Worm (Caenorhabditis elegans) whole organism, L3 larva: Measurements from ENCODE around the gene dhs-14.

Experiments
- ZK546.5 ChIP-seq: sonication (generic microtip); optimal IDR thresholded peaks from 2 replicates; lab custom pipeline; 2017; ENCODE audit warnings: missing biosample characterization, missing genetic modification characterization
- aly-2 ChIP-seq: fragments of 150-350 bp; optimal IDR thresholded peaks from 2 replicates; lab custom pipeline; 2014; ENCODE audit warnings: missing biosample characterization, missing genetic modification characterization
- ama-1 ChIP-seq: fragments of 150-350 bp; optimal IDR thresholded peaks from 2 replicates; lab custom pipeline; 2018
- ceh-16 ChIP-seq: sonication (generic microtip); optimal IDR thresholded peaks from 2 replicates; lab custom pipeline; 2017; ENCODE audit warnings: missing biosample characterization, missing genetic modification characterization
- ceh-28 ChIP-seq: fragments of 150-350 bp; optimal IDR thresholded peaks from 2 replicates; lab custom pipeline; 2014; ENCODE audit warnings: missing biosample characterization, missing genetic modification reagents, missing genetic modification characterization
- ceh-82 ChIP-seq: fragments of 150-350 bp; optimal IDR thresholded peaks from 2 replicates; lab custom pipeline; 2014; ENCODE audit warnings: missing biosample characterization, missing genetic modification characterization
- ceh-9 ChIP-seq: sonication (generic microtip); optimal IDR thresholded peaks from 2 replicates; lab custom pipeline; 2018; ENCODE audit warnings: missing biosample characterization, missing genetic modification characterization
- daf-12 ChIP-seq: fragments of 150-350 bp; optimal IDR thresholded peaks from 2 replicates; lab custom pipeline; 2014; ENCODE audit warnings: missing biosample characterization, missing genetic modification reagents, missing genetic modification characterization
- egl-27 ChIP-seq: sonication (generic microtip); optimal IDR thresholded peaks from 4 replicates; lab custom pipeline; 2017; ENCODE audit warnings: missing biosample characterization, missing genetic modification reagents, missing genetic modification characterization
- egl-5 ChIP-seq: fragments of 150-350 bp; optimal IDR thresholded peaks from 2 replicates; lab custom pipeline; 2017; ENCODE audit warnings: missing biosample characterization, missing genetic modification reagents, missing genetic modification characterization, inconsistent platforms
- elt-1 ChIP-seq: fragments of 150-350 bp; optimal IDR thresholded peaks from 2 replicates; lab custom pipeline; 2014; ENCODE audit warnings: missing biosample characterization, missing genetic modification characterization
- elt-2 ChIP-seq: sonication (generic microtip); optimal IDR thresholded peaks from 2 replicates; lab custom pipeline; 2016; ENCODE audit warnings: missing genetic modification reagents, mild to moderate bottlenecking, missing genetic modification characterization, missing compliant biosample characterization
- elt-3 ChIP-seq, 3 experiments: fragments of 150-350 bp in 1 of 3; sonication (generic microtip) in 2 of 3; optimal IDR thresholded peaks; 2 replicates in 2 of 3; 4 replicates in 1 of 3; lab custom pipeline; 2014 to 2017; ENCODE audit warnings: missing biosample characterization in 3 of 3, missing genetic modification characterization in 3 of 3
- eor-1 ChIP-seq, 2 experiments: fragments of 150-350 bp; optimal IDR thresholded peaks; 2 replicates each; lab custom pipeline; 2014 to 2018; ENCODE audit warnings: missing biosample characterization in 2 of 2, missing genetic modification characterization in 2 of 2
- fkh-10 ChIP-seq: sonication (generic microtip); optimal IDR thresholded peaks from 2 replicates; lab custom pipeline; 2017; ENCODE audit warnings: missing biosample characterization, missing genetic modification reagents, missing genetic modification characterization
- fkh-2 ChIP-seq: fragments of 150-350 bp; optimal IDR thresholded peaks from 2 replicates; lab custom pipeline; 2014; ENCODE audit warnings: missing biosample characterization, missing genetic modification reagents, missing genetic modification characterization
- hmg-11 ChIP-seq: sonication (generic microtip); optimal IDR thresholded peaks from 2 replicates; lab custom pipeline; 2016; ENCODE audit warnings: missing genetic modification characterization, missing compliant biosample characterization
- jun-1 ChIP-seq: fragments of 150-350 bp; optimal IDR thresholded peaks from 2 replicates; lab custom pipeline; 2014; ENCODE audit warnings: missing biosample characterization, missing genetic modification reagents, missing genetic modification characterization
- lin-15B ChIP-seq: fragments of 150-350 bp; optimal IDR thresholded peaks from 2 replicates; lab custom pipeline; 2014; ENCODE audit warnings: missing biosample characterization, missing genetic modification characterization
- lin-39 ChIP-seq: fragments of 150-350 bp; optimal IDR thresholded peaks from 2 replicates; lab custom pipeline; 2018; ENCODE audit warnings: missing biosample characterization, missing genetic modification reagents, missing genetic modification characterization
- lsy-12 ChIP-seq: sonication (generic microtip); optimal IDR thresholded peaks from 2 replicates; lab custom pipeline; 2016; ENCODE audit warnings: mild to moderate bottlenecking, missing genetic modification characterization, missing compliant biosample characterization
- mdl-1 ChIP-seq: fragments of 150-350 bp; optimal IDR thresholded peaks from 2 replicates; lab custom pipeline; 2014; ENCODE audit warnings: missing biosample characterization, missing genetic modification characterization
- mml-1 ChIP-seq: fragments of 150-350 bp; sonication (generic microtip); optimal IDR thresholded peaks from 3 replicates; lab custom pipeline; 2014; ENCODE audit warnings: missing biosample characterization, missing genetic modification characterization
- nfya-1 ChIP-seq: sonication (generic microtip); optimal IDR thresholded peaks from 2 replicates; lab custom pipeline; 2017; ENCODE audit warnings: missing genetic modification characterization, mild to moderate bottlenecking, missing compliant biosample characterization, antibody characterized with exemption, moderate library complexity; ENCODE audit not compliant: insufficient read depth
- nhr-11 ChIP-seq: fragments of 150-350 bp; optimal IDR thresholded peaks from 2 replicates; lab custom pipeline; 2014; ENCODE audit warnings: missing biosample characterization, missing genetic modification characterization
- nhr-12 ChIP-seq: fragments of 150-350 bp; optimal IDR thresholded peaks from 2 replicates; lab custom pipeline; 2014; ENCODE audit warnings: missing biosample characterization, missing genetic modification characterization
- nhr-23 ChIP-seq: fragments of 150-350 bp; optimal IDR thresholded peaks from 2 replicates; lab custom pipeline; 2014; ENCODE audit warnings: missing biosample characterization, missing genetic modification reagents, missing genetic modification characterization
- nhr-25 ChIP-seq: sonication (generic microtip); optimal IDR thresholded peaks from 2 replicates; lab custom pipeline; 2017; ENCODE audit warnings: missing biosample characterization, missing genetic modification characterization
- nhr-28 ChIP-seq: fragments of 150-350 bp; optimal IDR thresholded peaks from 2 replicates; lab custom pipeline; 2014; ENCODE audit warnings: missing biosample characterization, missing genetic modification characterization
- nhr-67 ChIP-seq: fragments of 150-350 bp; optimal IDR thresholded peaks from 2 replicates; lab custom pipeline; 2014; ENCODE audit warnings: missing biosample characterization, missing genetic modification characterization
- nhr-76 ChIP-seq: fragments of 150-350 bp; sonication (generic microtip); optimal IDR thresholded peaks from 5 replicates; lab custom pipeline; 2014; ENCODE audit warnings: missing biosample characterization, missing genetic modification characterization
- nhr-77 ChIP-seq: fragments of 150-350 bp; optimal IDR thresholded peaks from 2 replicates; lab custom pipeline; 2014; ENCODE audit warnings: missing biosample characterization, missing genetic modification characterization
- pha-4 ChIP-seq: fragments of 150-350 bp; optimal IDR thresholded peaks from 2 replicates; lab custom pipeline; 2014; ENCODE audit warnings: missing biosample characterization, missing genetic modification reagents, missing genetic modification characterization
- pqm-1 ChIP-seq: fragments of 150-350 bp; optimal IDR thresholded peaks from 2 replicates; lab custom pipeline; 2017; ENCODE audit warnings: missing biosample characterization, missing genetic modification characterization, inconsistent platforms
- snpc-4 ChIP-seq: fragments of 150-350 bp; optimal IDR thresholded peaks from 2 replicates; lab custom pipeline; 2014; ENCODE audit warnings: missing biosample characterization, missing genetic modification characterization
- tbx-2 ChIP-seq: sonication (generic microtip); optimal IDR thresholded peaks from 2 replicates; lab custom pipeline; 2016; ENCODE audit warnings: mild to moderate bottlenecking, missing genetic modification characterization, missing compliant biosample characterization
- unc-39 ChIP-seq: sonication (generic microtip); optimal IDR thresholded peaks from 4 replicates; lab custom pipeline; 2017; ENCODE audit warnings: missing biosample characterization, missing genetic modification characterization
- unc-62 ChIP-seq: fragments of 150-350 bp; sonication (generic microtip); optimal IDR thresholded peaks from 4 replicates; lab custom pipeline; 2014; ENCODE audit warnings: missing biosample characterization, missing genetic modification reagents, missing genetic modification characterization
- ztf-11 ChIP-seq: fragments of 150-350 bp; optimal IDR thresholded peaks from 2 replicates; lab custom pipeline; 2014; ENCODE audit warnings: missing biosample characterization, missing genetic modification characterization
- ztf-4 ChIP-seq: fragments of 150-350 bp; optimal IDR thresholded peaks from 2 replicates; lab custom pipeline; 2014; ENCODE audit warnings: missing biosample characterization, missing genetic modification characterization

The dhs-14 gene

DNA sequence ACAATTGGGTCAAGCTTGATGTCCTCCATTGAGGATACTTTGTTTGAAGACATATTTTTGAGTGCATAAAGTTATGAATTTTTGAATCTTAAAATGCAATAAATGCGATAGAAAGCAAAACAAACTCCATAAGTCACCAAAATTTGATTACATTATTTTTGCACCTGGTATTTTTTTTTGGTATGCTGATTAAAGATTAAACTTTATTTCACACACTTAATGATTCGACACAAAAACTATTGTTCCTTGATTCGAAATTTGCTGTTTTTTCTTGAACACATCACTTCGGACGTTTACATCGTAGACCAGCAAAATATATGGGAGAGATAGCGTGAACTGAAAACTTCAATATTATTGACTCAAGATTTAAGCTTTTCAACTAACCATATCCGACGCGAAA lies 24.8 kb downstream of the dhs-14 start, which contains the start of gene srg-61:
Gene srg-61, minus strand, starts transcription at position 101 of the 400 bp plus-strand sequence.
- no peak for TF ChIP-seq ceh-28

- no peak for TF ChIP-seq pha-4 (tag; lab: Kevin White, UChicago)
- no peak for TF ChIP-seq eor-1 (tag; optimal IDR thresholded peaks at IDR 0.05; lab: Kevin White, UChicago)
- no peak for TF ChIP-seq jun-1 (tag; lab: Kevin White, UChicago)
- TF ChIP-seq hmg-11: no peak
- no peak for TF ChIP-seq mdl-1
- TF ChIP-seq snpc-4 (tag; lab: Kevin White, UChicago): no peak
- TF ChIP-seq nhr-28 (tag; lab: Kevin White, UChicago): no peak
- TF ChIP-seq nhr-12 (tag; lab: Kevin White, UChicago): no peak
- TF ChIP-seq aly-2: no peak
- no peak for TF ChIP-seq nhr-76 (tag; lab: Kevin White, UChicago)
- no peak for TF ChIP-seq elt-3 (tag; optimal IDR thresholded peaks at IDR 0.05; lab: Kevin White, UChicago)
- no peak for TF ChIP-seq lsy-12 (tag; lab: Kevin White, UChicago)
- TF ChIP-seq ZK546.5 (tag; lab: Kevin White, UChicago): no peak
- TF ChIP-seq nhr-11 (tag; lab: Kevin White, UChicago): no peak
These were observed 25.4 kb downstream of the dhs-14 start for ce11 chrV:2739607-2740006.

ce11 chrV:2738174-2738573 lies 26.8 kb downstream of the dhs-14 start, which contains the start of gene srg-56:
Gene srg-56 (minus strand): TSS chrV:2738274.
- TF ChIP-seq nhr-12 (tag; lab: Kevin White, UChicago): no peak
- TF ChIP-seq elt-1 (tag; lab: Kevin White, UChicago): no peak
- TF ChIP-seq unc-39: no peak
- no peak for TF ChIP-seq ceh-9 (tag; lab: Kevin White, UChicago)
- no peak for TF ChIP-seq ceh-82 (tag; lab: Kevin White, UChicago)
- no peak for TF ChIP-seq pha-4 (tag; lab: Kevin White, UChicago)
- TF ChIP-seq lsy-12 (tag; lab: Kevin White, UChicago): no peak
- no peak for TF ChIP-seq hmg-11
- no peak for TF ChIP-seq lin-15B (tag; lab: Kevin White, UChicago)
- TF ChIP-seq aly-2: no peak
- TF ChIP-seq ztf-11 (tag; lab: Kevin White, UChicago): no peak
- no peak for TF ChIP-seq daf-12 (tag; lab: Kevin White, UChicago)
- no peak for TF ChIP-seq ZK546.5 (tag; lab: Kevin White, UChicago)
- no peak for TF ChIP-seq fkh-10 (GFP tag; lab: Kevin White, UChicago)
- TF ChIP-seq nhr-67: no peak

- TF ChIP-seq hmg-11 (no peak), ztf-4 (no peak), nhr-25 (tag; lab: Kevin White, UChicago) (no peak), egl-27 (tag; lab: Kevin White, UChicago) (no peak), lin-39 (tag; lab: Kevin White, UChicago) (no peak), ceh-16 (tag; lab: Kevin White, UChicago) (no peak), pqm-1 (tag; lab: Kevin White, UChicago) (no peak), lin-15B (tag; lab: Kevin White, UChicago) (no peak), pha-4 (tag; lab: Kevin White, UChicago) (no peak), nhr-28 (tag; lab: Kevin White, UChicago) (no peak), mml-1 (tag; lab: Kevin White, UChicago) (no peak), nhr-77 (tag; lab: Kevin White, UChicago) (no peak), mdl-1 (no peak), daf-12 (tag; lab: Kevin White, UChicago) (no peak), lsy-12 (tag; lab: Kevin White, UChicago) (no peak), ZK546.5 (tag; lab: Kevin White, UChicago) (no peak), ceh-9 (tag; lab: Kevin White, UChicago) (no peak), ceh-28 (no peak)
These were observed 30.6 kb downstream of the dhs-14 start, which contains the start of gene srg-57 for ce11 chrV:2734360-2734759. Gene srg-57 (minus strand): TSS chrV:2734460.

DNA sequence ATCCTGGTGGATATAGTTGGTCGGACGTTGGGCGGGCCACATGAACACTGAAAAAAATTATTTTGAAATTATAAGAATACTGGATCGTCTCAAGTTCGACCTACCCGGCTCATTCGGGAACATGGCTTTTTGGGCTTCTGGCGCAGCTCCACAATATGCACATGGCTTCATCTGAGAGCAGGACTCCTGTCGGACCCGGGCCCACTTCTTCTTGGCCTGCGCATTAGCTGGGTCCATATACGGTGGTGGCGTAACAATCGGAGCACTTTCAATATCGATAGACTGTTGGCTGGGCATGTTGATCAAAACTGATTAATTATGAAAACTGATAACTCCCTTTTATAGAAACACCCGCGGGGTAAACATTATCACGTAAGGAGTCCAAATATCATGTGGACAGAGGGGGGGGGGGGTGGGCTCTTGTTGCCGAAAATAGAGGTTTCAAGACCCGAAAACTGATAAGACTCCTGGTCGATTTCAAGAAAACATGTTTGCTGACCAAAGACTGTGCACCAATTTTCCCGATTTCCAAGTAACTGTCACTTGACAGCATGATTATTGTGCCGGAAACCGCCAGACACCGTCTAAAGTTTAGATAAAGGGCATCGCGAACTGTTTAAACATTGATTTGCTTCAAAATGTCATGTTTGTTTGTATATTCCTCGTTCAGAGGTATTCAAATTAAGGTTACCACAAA lies 34.1 kb downstream of the dhs-14 start, which contains the start of gene dod-3:
Gene dod-3, minus strand, starts transcription at position 315 of the 697 bp plus-strand sequence.
- TF ChIP-seq ceh-82 (tag; lab: Kevin White, UChicago) (no peak), elt-2 (tag; lab: Kevin White, UChicago) (peak; percentile 95), nhr-67 (no peak), nhr-12 (tag; lab: Kevin White, UChicago) (no peak), lin-15B (tag; lab: Kevin White, UChicago) (no peak), egl-5 (tag; lab: Kevin White, UChicago) (no peak), nhr-25 (tag; lab: Kevin White, UChicago) (no peak), elt-3 (tag; optimal IDR thresholded peaks at IDR 0.05; lab: Kevin White, UChicago) (no peak), nhr-77 (tag; lab: Kevin White, UChicago) (no peak), mdl-1 (no peak), nhr-76 (tag; lab: Kevin White, UChicago) (no peak), aly-2 (no peak), ama-1 (lab: Kevin White, UChicago) (peak; percentile 70), nfya-1 (tag; lab: Kevin White, UChicago) (no peak), hmg-11 (no peak), nhr-11 (tag; lab: Kevin White, UChicago) (no peak), snpc-4 (tag; lab: Kevin White, UChicago) (no peak), nhr-28 (tag; lab: Kevin White, UChicago) (no peak), unc-62 (GFP tag; lab: Kevin White, UChicago) (no peak), fkh-2 (tag; lab: Kevin White, UChicago) (no peak), pha-4 (tag; lab: Kevin White, UChicago) (no peak), pqm-1 (tag; lab: Kevin White, UChicago) (peak; percentile 67), unc-39 (no peak), tbx-2 (tag; lab: Kevin White, UChicago) (no peak), ZK546.5 (tag; lab: Kevin White, UChicago) (no peak), nhr-23 (no peak), elt-1 (tag; lab: Kevin White, UChicago) (no peak)
